Worm (Caenorhabditis elegans) whole organism, L2 larva: Measurements from ENCODE around the gene ztf-1.

Experiments
- C34F6.9 ChIP-seq: fragments of 150-350 bp; optimal IDR thresholded peaks from 2 replicates; lab custom pipeline; 2014; ENCODE audit warnings: missing biosample characterization, missing genetic modification characterization
- F13H6.1 ChIP-seq: sonication (generic microtip); optimal IDR thresholded peaks from 2 replicates; lab custom pipeline; 2016; ENCODE audit warnings: missing genetic modification characterization, missing compliant biosample characterization
- R02D3.7 ChIP-seq: fragments of 150-350 bp; optimal IDR thresholded peaks from 2 replicates; lab custom pipeline; 2014; ENCODE audit warnings: missing biosample characterization, missing genetic modification characterization
- Y55F3AM.14 ChIP-seq: fragments of 200-800 bp; sonication (Bioruptor generic); optimal IDR thresholded peaks from 2 replicates; lab custom pipeline; 2018; ENCODE audit warnings: mild to moderate bottlenecking, missing genetic modification characterization, missing compliant biosample characterization
- ZK546.5 ChIP-seq: sonication (generic microtip); optimal IDR thresholded peaks from 2 replicates; lab custom pipeline; 2017; ENCODE audit warnings: missing biosample characterization, missing genetic modification characterization
- alr-1 ChIP-seq: fragments of 150-350 bp; optimal IDR thresholded peaks from 2 replicates; lab custom pipeline; 2014; ENCODE audit warnings: missing biosample characterization, missing genetic modification characterization
- aly-2 ChIP-seq: fragments of 150-350 bp; optimal IDR thresholded peaks from 2 replicates; lab custom pipeline; 2014; ENCODE audit warnings: missing biosample characterization, missing genetic modification characterization
- ama-1 ChIP-seq: fragments of 150-350 bp; optimal IDR thresholded peaks from 2 replicates; lab custom pipeline; 2018; ENCODE audit warnings: inconsistent platforms
- blmp-1 ChIP-seq: sonication (generic microtip); optimal IDR thresholded peaks from 2 replicates; lab custom pipeline; 2017; ENCODE audit warnings: missing genetic modification characterization, mild to moderate bottlenecking, missing compliant biosample characterization, antibody characterized with exemption, moderate library complexity; ENCODE audit not compliant: insufficient read depth
- ceh-16 ChIP-seq: fragments of 150-350 bp; optimal IDR thresholded peaks from 2 replicates; lab custom pipeline; 2014; ENCODE audit warnings: missing biosample characterization, missing genetic modification characterization
- ceh-82 ChIP-seq: fragments of 150-350 bp; optimal IDR thresholded peaks from 2 replicates; lab custom pipeline; 2014; ENCODE audit warnings: missing biosample characterization, missing genetic modification characterization
- crh-2 ChIP-seq: sonication (generic microtip); optimal IDR thresholded peaks from 2 replicates; lab custom pipeline; 2017; ENCODE audit warnings: missing biosample characterization, missing genetic modification characterization
- dmd-4 ChIP-seq: sonication (generic microtip); optimal IDR thresholded peaks from 2 replicates; lab custom pipeline; 2017; ENCODE audit warnings: missing biosample characterization, missing genetic modification characterization
- egl-27 ChIP-seq: sonication (generic microtip); optimal IDR thresholded peaks from 3 replicates; lab custom pipeline; 2017; ENCODE audit warnings: missing biosample characterization, missing genetic modification reagents, missing genetic modification characterization
- elt-1 ChIP-seq: fragments of 150-350 bp; optimal IDR thresholded peaks from 2 replicates; lab custom pipeline; 2014; ENCODE audit warnings: missing biosample characterization, missing genetic modification characterization
- elt-3 ChIP-seq: sonication (generic microtip); optimal IDR thresholded peaks from 2 replicates; lab custom pipeline; 2017; ENCODE audit warnings: missing biosample characterization, missing genetic modification characterization
- fos-1 ChIP-seq: fragments of 150-350 bp; optimal IDR thresholded peaks from 2 replicates; lab custom pipeline; 2014; ENCODE audit warnings: missing biosample characterization, missing genetic modification characterization
- gmeb-1 ChIP-seq: fragments of 150-350 bp; optimal IDR thresholded peaks from 2 replicates; lab custom pipeline; 2014; ENCODE audit warnings: missing biosample characterization, missing genetic modification characterization
- lin-11 ChIP-seq: fragments of 150-350 bp; sonication (generic microtip); optimal IDR thresholded peaks from 2 replicates; lab custom pipeline; 2014; ENCODE audit warnings: missing biosample characterization, missing genetic modification characterization, inconsistent platforms, mixed read lengths
- lin-13 ChIP-seq: fragments of 150-350 bp; optimal IDR thresholded peaks from 2 replicates; lab custom pipeline; 2014; ENCODE audit warnings: missing biosample characterization, missing genetic modification reagents, missing genetic modification characterization
- lin-39 ChIP-seq: fragments of 150-350 bp; optimal IDR thresholded peaks from 2 replicates; lab custom pipeline; 2014; ENCODE audit warnings: missing biosample characterization, missing genetic modification reagents, missing genetic modification characterization
- lsy-2 ChIP-seq, 2 experiments: fragments of 150-350 bp in 1 of 2; sonication (generic microtip) in 1 of 2; optimal IDR thresholded peaks; 2 replicates each; lab custom pipeline; 2014 to 2017; ENCODE audit warnings: missing biosample characterization in 2 of 2, missing genetic modification characterization in 2 of 2
- mab-5 ChIP-seq: fragments of 150-350 bp; optimal IDR thresholded peaks from 2 replicates; lab custom pipeline; 2014; ENCODE audit warnings: missing biosample characterization, missing genetic modification characterization
- mbf-1 ChIP-seq: sonication (generic microtip); optimal IDR thresholded peaks from 2 replicates; lab custom pipeline; 2017; ENCODE audit warnings: missing biosample characterization, missing genetic modification characterization
- mdl-1 ChIP-seq, 2 experiments: fragments of 150-350 bp in 1 of 2; sonication (generic microtip) in 1 of 2; optimal IDR thresholded peaks; 2 replicates each; lab custom pipeline; 2017; ENCODE audit warnings: missing biosample characterization in 2 of 2, missing genetic modification characterization in 2 of 2
- nhr-10 ChIP-seq: sonication (generic microtip); optimal IDR thresholded peaks from 2 replicates; lab custom pipeline; 2017; ENCODE audit warnings: missing biosample characterization, missing genetic modification characterization
- nhr-11 ChIP-seq: fragments of 150-350 bp; optimal IDR thresholded peaks from 2 replicates; lab custom pipeline; 2014; ENCODE audit warnings: missing biosample characterization, missing genetic modification characterization
- nhr-12 ChIP-seq: fragments of 150-350 bp; optimal IDR thresholded peaks from 2 replicates; lab custom pipeline; 2014; ENCODE audit warnings: missing biosample characterization, missing genetic modification characterization
- nhr-129 ChIP-seq: fragments of 150-350 bp; optimal IDR thresholded peaks from 2 replicates; lab custom pipeline; 2014; ENCODE audit warnings: missing biosample characterization, missing genetic modification characterization
- nhr-21 ChIP-seq: fragments of 150-350 bp; optimal IDR thresholded peaks from 2 replicates; lab custom pipeline; 2014; ENCODE audit warnings: missing biosample characterization, missing genetic modification characterization
- nhr-23 ChIP-seq: fragments of 150-350 bp; optimal IDR thresholded peaks from 2 replicates; lab custom pipeline; 2014; ENCODE audit warnings: missing biosample characterization, missing genetic modification reagents, missing genetic modification characterization
- nhr-237 ChIP-seq: fragments of 150-350 bp; optimal IDR thresholded peaks from 2 replicates; lab custom pipeline; 2014; ENCODE audit warnings: missing biosample characterization, missing genetic modification characterization
- nhr-25 ChIP-seq: fragments of 150-350 bp; sonication (generic microtip); optimal IDR thresholded peaks from 3 replicates; lab custom pipeline; 2014; ENCODE audit warnings: missing biosample characterization, missing genetic modification characterization
- nhr-6 ChIP-seq: fragments of 150-350 bp; optimal IDR thresholded peaks from 2 replicates; lab custom pipeline; 2014; ENCODE audit warnings: missing biosample characterization, missing genetic modification characterization
- nhr-77 ChIP-seq: fragments of 150-350 bp; optimal IDR thresholded peaks from 2 replicates; lab custom pipeline; 2014; ENCODE audit warnings: missing biosample characterization, missing genetic modification characterization
- peb-1 ChIP-seq: fragments of 150-350 bp; optimal IDR thresholded peaks from 2 replicates; lab custom pipeline; 2014; ENCODE audit warnings: missing biosample characterization, missing genetic modification characterization
- sem-4 ChIP-seq: fragments of 150-350 bp; optimal IDR thresholded peaks from 2 replicates; lab custom pipeline; 2014; ENCODE audit warnings: missing biosample characterization, missing genetic modification reagents, missing genetic modification characterization
- skn-1 ChIP-seq: sonication (generic microtip); optimal IDR thresholded peaks from 2 replicates; lab custom pipeline; 2017; ENCODE audit warnings: missing biosample characterization, missing genetic modification characterization
- sma-3 ChIP-seq: sonication (generic microtip); optimal IDR thresholded peaks from 2 replicates; lab custom pipeline; 2016; ENCODE audit warnings: missing genetic modification reagents, missing genetic modification characterization, missing compliant biosample characterization
- sma-9 ChIP-seq, 2 experiments: fragments of 150-350 bp in 1 of 2; sonication (generic microtip) in 1 of 2; optimal IDR thresholded peaks; 2 replicates each; lab custom pipeline; 2014 to 2016; ENCODE audit warnings: missing genetic modification characterization in 2 of 2, mild to moderate bottlenecking in 1 of 2, missing biosample characterization in 1 of 2, missing compliant biosample characterization in 1 of 2, missing genetic modification reagents in 1 of 2, moderate library complexity in 1 of 2
- snpc-4 ChIP-seq: fragments of 150-350 bp; optimal IDR thresholded peaks from 2 replicates; lab custom pipeline; 2014; ENCODE audit warnings: missing biosample characterization, missing genetic modification characterization
- unc-39 ChIP-seq: fragments of 150-350 bp; optimal IDR thresholded peaks from 2 replicates; lab custom pipeline; 2014; ENCODE audit warnings: missing biosample characterization, missing genetic modification characterization
- unc-55 ChIP-seq: fragments of 150-350 bp; sonication (generic microtip); optimal IDR thresholded peaks from 3 replicates; lab custom pipeline; 2014; ENCODE audit warnings: missing biosample characterization, missing genetic modification reagents, missing genetic modification characterization
- unc-62 ChIP-seq: fragments of 150-350 bp; optimal IDR thresholded peaks from 2 replicates; lab custom pipeline; 2014; ENCODE audit warnings: missing biosample characterization, missing genetic modification reagents, missing genetic modification characterization
- zag-1 ChIP-seq: fragments of 150-350 bp; optimal IDR thresholded peaks from 2 replicates; lab custom pipeline; 2014; ENCODE audit warnings: missing biosample characterization, missing genetic modification characterization
- ztf-1 ChIP-seq: fragments of 200-800 bp; sonication (Bioruptor generic); conservative IDR thresholded peaks from 2 replicates; pipeline ENCODE4 v1.3.6; 2022; ENCODE audit warnings: missing genetic modification characterization, missing compliant biosample characterization
- ztf-11 ChIP-seq: sonication (generic microtip); optimal IDR thresholded peaks from 2 replicates; lab custom pipeline; 2017; ENCODE audit warnings: missing biosample characterization, missing genetic modification characterization
- ztf-4 ChIP-seq: fragments of 150-350 bp; optimal IDR thresholded peaks from 2 replicates; lab custom pipeline; 2014; ENCODE audit warnings: missing biosample characterization, missing genetic modification characterization

Gene ztf-1

ce11 chrIII:8780473-8780872 is 11.7 kb downstream of the ztf-1 start:
- TF ChIP-seq nhr-25 (tag; lab: Kevin White, UChicago) (peak; percentile 95), ZK546.5 (tag; lab: Kevin White, UChicago) (no peak), nhr-10 (tag; lab: Kevin White, UChicago) (no peak), nhr-237 (no peak), F13H6.1 (tag; lab: Kevin White, UChicago) (peak; percentile 29), mbf-1 (tag; lab: Kevin White, UChicago) (no peak), sem-4 (tag; lab: Kevin White, UChicago) (peak; percentile 47), fos-1 (tag; lab: Kevin White, UChicago) (peak; percentile 79), ceh-82 (no peak), crh-2 (tag; lab: Kevin White, UChicago) (peak; percentile 73), nhr-6 (tag; lab: Kevin White, UChicago) (peak; percentile 14), nhr-21 (tag; lab: Kevin White, UChicago) (peak; percentile 92), skn-1 (tag; lab: Kevin White, UChicago) (no peak), lin-11 (tag; lab: Kevin White, UChicago) (no peak), unc-39 (tag; lab: Kevin White, UChicago) (no peak), ztf-4 (tag; lab: Kevin White, UChicago) (peak; percentile 3), unc-62 (GFP tag; lab: Kevin White, UChicago) (no peak), alr-1 (tag; lab: Kevin White, UChicago) (no peak), nhr-77 (tag; lab: Kevin White, UChicago) (no peak), unc-55 (peak; percentile 39), ceh-16 (tag; lab: Kevin White, UChicago) (no peak), gmeb-1 (tag; lab: Kevin White, UChicago) (peak; percentile 37), egl-27 (tag; lab: Kevin White, UChicago) (peak; percentile 56), aly-2 (no peak), sma-3 (GFP tag; lab: Kevin White, UChicago) (peak; percentile 91), elt-3 (tag; lab: Kevin White, UChicago) (no peak), ama-1 (lab: Kevin White, UChicago) (no peak), R02D3.7 (tag; lab: Kevin White, UChicago) (no peak), nhr-23 (tag; lab: Kevin White, UChicago) (no peak), ztf-11 (no peak), lin-13 (GFP tag; lab: Kevin White, UChicago) (peak; percentile 40), nhr-129 (peak; percentile 37), blmp-1 (tag; lab: Kevin White, UChicago) (peak; percentile 83), Y55F3AM.14 (GFP tag; lab: Kevin White, UChicago) (no peak), dmd-4 (no peak), nhr-11 (tag; lab: Kevin White, UChicago) (no peak), C34F6.9 (tag; lab: Kevin White, UChicago) (peak; percentile 44), elt-1 (no peak), sma-9 (GFP tag; optimal IDR thresholded peaks at IDR 0.05; lab: Kevin White, UChicago) (peak; percentile 73), sma-9 (tag; optimal IDR thresholded peaks at IDR 0.05; lab: Kevin White, UChicago) (no peak), mdl-1 (tag; optimal IDR thresholded peaks at IDR 0.05; lab: Kevin White, UChicago) (peak; percentile 43 to 81), lin-39 (tag; lab: Kevin White, UChicago) (no peak), mab-5 (tag; lab: Kevin White, UChicago) (no peak), snpc-4 (tag; lab: Kevin White, UChicago) (no peak), zag-1 (tag; lab: Kevin White, UChicago) (no peak), lsy-2 (tag; optimal IDR thresholded peaks at IDR 0.05; lab: Kevin White, UChicago) (peak in 1 of 2 experiments; percentile 62), peb-1 (tag; lab: Kevin White, UChicago) (no peak), nhr-12 (tag; lab: Kevin White, UChicago) (no peak), ztf-1 (no peak)
